Worm (Caenorhabditis elegans) whole organism, L4 larva: ENCODE measurements around the gene F41E6.12.

Experiments
- F10B5.3 ChIP-seq: sonication (generic microtip); optimal IDR thresholded peaks from 2 replicates; lab custom pipeline; 2016; ENCODE audit warnings: mild to moderate bottlenecking, missing genetic modification characterization, missing compliant biosample characterization
- F37D6.2 ChIP-seq: sonication (generic microtip); optimal IDR thresholded peaks from 2 replicates; lab custom pipeline; 2016; ENCODE audit warnings: mild to moderate bottlenecking, missing genetic modification characterization, missing compliant biosample characterization
- F49E8.2 ChIP-seq: sonication (generic microtip); optimal IDR thresholded peaks from 2 replicates; lab custom pipeline; 2016; ENCODE audit warnings: missing compliant biosample characterization, mild to moderate bottlenecking, missing genetic modification characterization, borderline replicate concordance
- T26A8.4 ChIP-seq: fragments of 200-800 bp; sonication (Bioruptor generic); IDR thresholded peaks from 2 replicates; pipeline ENCODE4 v1.3.6; 2022; ENCODE audit warnings: missing genetic modification characterization, missing compliant biosample characterization
- Y105C5A.15 ChIP-seq: fragments of 200-800 bp; sonication (Bioruptor generic); IDR thresholded peaks from 2 replicates; pipeline ENCODE4 v1.3.6; 2022; ENCODE audit warnings: missing genetic modification characterization, missing compliant biosample characterization
- Y48G9A.11 ChIP-seq: fragments of 200-800 bp; sonication (Bioruptor generic); IDR thresholded peaks from 2 replicates; pipeline ENCODE4 v1.3.6; 2022; ENCODE audit warnings: missing genetic modification reagents, missing genetic modification characterization, missing compliant biosample characterization
- Y5F2A.4 ChIP-seq: fragments of 200-800 bp; sonication (Bioruptor generic); optimal IDR thresholded peaks from 2 replicates; lab custom pipeline; 2018; ENCODE audit warnings: mild to moderate bottlenecking, missing genetic modification characterization, missing compliant biosample characterization
- ZK546.5 ChIP-seq, 2 experiments: sonication (generic microtip); optimal IDR thresholded peaks; 2 replicates each; lab custom pipeline; 2017; ENCODE audit warnings: missing biosample characterization in 2 of 2, missing genetic modification characterization in 2 of 2
- aha-1 ChIP-seq: fragments of 150-350 bp; peaks from one replicate; lab custom pipeline; 2014; ENCODE audit warnings: missing biosample characterization, missing genetic modification characterization
- aly-2 ChIP-seq: sonication (generic microtip); optimal IDR thresholded peaks from 2 replicates; lab custom pipeline; 2018; ENCODE audit warnings: missing biosample characterization, missing genetic modification characterization
- arid-1 ChIP-seq: fragments of 200-800 bp; sonication (Bioruptor generic); conservative IDR thresholded peaks from 2 replicates; pipeline ENCODE4 v1.3.6; 2022; ENCODE audit warnings: missing genetic modification reagents, missing genetic modification characterization, missing compliant biosample characterization
- attf-4 ChIP-seq: sonication (generic microtip); optimal IDR thresholded peaks from 3 replicates; lab custom pipeline; 2017; ENCODE audit warnings: missing biosample characterization, missing genetic modification characterization
- ceh-32 ChIP-seq: sonication (generic microtip); optimal IDR thresholded peaks from 2 replicates; lab custom pipeline; 2016; ENCODE audit warnings: mild to moderate bottlenecking, missing genetic modification characterization, missing compliant biosample characterization; ENCODE audit not compliant: poor library complexity
- ceh-44 ChIP-seq: fragments of 200-800 bp; sonication (Bioruptor generic); IDR thresholded peaks from 2 replicates; pipeline ENCODE4 v1.3.6; 2022; ENCODE audit warnings: missing genetic modification reagents, missing genetic modification characterization, missing compliant biosample characterization
- ces-1 ChIP-seq: fragments of 150-350 bp; sonication (generic microtip); optimal IDR thresholded peaks from 4 replicates; lab custom pipeline; 2014; ENCODE audit warnings: missing biosample characterization, missing genetic modification reagents, missing genetic modification characterization
- daf-12 ChIP-seq: fragments of 150-350 bp; optimal IDR thresholded peaks from 2 replicates; lab custom pipeline; 2014; ENCODE audit warnings: missing biosample characterization, missing genetic modification reagents, missing genetic modification characterization
- daf-8 ChIP-seq: fragments of 200-800 bp; sonication (Bioruptor generic); IDR thresholded peaks from 2 replicates; pipeline ENCODE4 v1.3.6; 2022; ENCODE audit warnings: missing genetic modification characterization, missing compliant biosample characterization
- dmd-8 ChIP-seq: fragments of 200-800 bp; sonication (Bioruptor generic); IDR thresholded peaks from 2 replicates; pipeline ENCODE4 v1.3.6; 2022; ENCODE audit warnings: missing genetic modification characterization, missing compliant biosample characterization
- fkh-10 ChIP-seq: fragments of 150-350 bp; optimal IDR thresholded peaks from 2 replicates; lab custom pipeline; 2014; ENCODE audit warnings: missing biosample characterization, missing genetic modification reagents, missing genetic modification characterization
- fos-1 ChIP-seq: fragments of 150-350 bp; optimal IDR thresholded peaks from 2 replicates; lab custom pipeline; 2014; ENCODE audit warnings: missing biosample characterization, missing genetic modification characterization
- hif-1 ChIP-seq, 2 experiments: sonication (generic microtip); optimal IDR thresholded peaks; 2 replicates each; lab custom pipeline; 2016 to 2017; ENCODE audit warnings: missing compliant biosample characterization in 2 of 2, missing genetic modification characterization in 2 of 2, missing genetic modification reagents in 2 of 2, missing genotype in 2 of 2, mild to moderate bottlenecking in 1 of 2
- lim-7 ChIP-seq: fragments of 200-800 bp; sonication (Bioruptor generic); IDR thresholded peaks from 2 replicates; pipeline ENCODE4 v1.3.6; 2022; ENCODE audit warnings: missing genetic modification characterization, missing compliant biosample characterization
- lin-1 ChIP-seq: fragments of 200-800 bp; sonication (Bioruptor generic); IDR thresholded peaks from 2 replicates; pipeline ENCODE4 v1.3.6; 2022; ENCODE audit warnings: missing genetic modification reagents, missing genetic modification characterization, missing compliant biosample characterization
- lin-13 ChIP-seq: fragments of 150-350 bp; optimal IDR thresholded peaks from 2 replicates; lab custom pipeline; 2014; ENCODE audit warnings: missing biosample characterization, missing genetic modification reagents, missing genetic modification characterization
- lin-29 ChIP-seq: fragments of 200-800 bp; sonication (Bioruptor generic); IDR thresholded peaks from 2 replicates; pipeline ENCODE4 v1.3.6; 2022; ENCODE audit warnings: missing genetic modification reagents, missing genetic modification characterization, missing compliant biosample characterization
- lin-39 ChIP-seq: fragments of 150-350 bp; optimal IDR thresholded peaks from 2 replicates; lab custom pipeline; 2014; ENCODE audit warnings: missing biosample characterization, missing genetic modification reagents, missing genetic modification characterization
- lsy-2 ChIP-seq, 2 experiments: fragments of 150-350 bp in 1 of 2; sonication (generic microtip) in 1 of 2; optimal IDR thresholded peaks; 2 replicates each; lab custom pipeline; 2014 to 2017; ENCODE audit warnings: missing biosample characterization in 2 of 2, missing genetic modification characterization in 2 of 2
- madf-5 ChIP-seq, 2 experiments: fragments of 200-800 bp; sonication (Bioruptor generic); IDR thresholded peaks; 2 replicates each; pipeline ENCODE4 v1.3.6; 2022; ENCODE audit warnings: missing compliant biosample characterization in 2 of 2, missing genetic modification characterization in 2 of 2
- mdt-29 ChIP-seq: fragments of 200-800 bp; sonication (Bioruptor generic); IDR thresholded peaks from 2 replicates; pipeline ENCODE4 v1.3.6; 2022; ENCODE audit warnings: missing genetic modification reagents, missing genetic modification characterization, missing compliant biosample characterization
- mes-2 ChIP-seq: sonication (generic microtip); optimal IDR thresholded peaks from 2 replicates; lab custom pipeline; 2016; ENCODE audit warnings: missing genotype, mild to moderate bottlenecking, missing genetic modification characterization, missing compliant biosample characterization; ENCODE audit not compliant: poor library complexity, severe bottlenecking
- mxl-2 ChIP-seq: fragments of 200-800 bp; sonication (Bioruptor generic); conservative IDR thresholded peaks from 2 replicates; pipeline ENCODE4 v1.3.6; 2022; ENCODE audit warnings: missing genetic modification reagents, missing genetic modification characterization, missing compliant biosample characterization
- nhr-102 ChIP-seq: sonication (generic microtip); optimal IDR thresholded peaks from 2 replicates; lab custom pipeline; 2016; ENCODE audit warnings: mild to moderate bottlenecking, missing genetic modification characterization, moderate library complexity, missing compliant biosample characterization
- nhr-11 ChIP-seq: fragments of 150-350 bp; optimal IDR thresholded peaks from 2 replicates; lab custom pipeline; 2014; ENCODE audit warnings: missing biosample characterization, missing genetic modification characterization
- nhr-25 ChIP-seq: sonication (generic microtip); optimal IDR thresholded peaks from 2 replicates; lab custom pipeline; 2017; ENCODE audit warnings: missing genetic modification characterization, mild to moderate bottlenecking, missing compliant biosample characterization, antibody characterized with exemption, moderate library complexity, borderline replicate concordance; ENCODE audit not compliant: insufficient read depth
- nhr-28 ChIP-seq: fragments of 150-350 bp; optimal IDR thresholded peaks from 2 replicates; lab custom pipeline; 2014; ENCODE audit warnings: missing biosample characterization, missing genetic modification characterization
- nhr-6 ChIP-seq: fragments of 150-350 bp; optimal IDR thresholded peaks from 2 replicates; lab custom pipeline; 2014; ENCODE audit warnings: missing biosample characterization, missing genetic modification characterization
- nhr-77 ChIP-seq: fragments of 150-350 bp; optimal IDR thresholded peaks from 2 replicates; lab custom pipeline; 2014; ENCODE audit warnings: missing biosample characterization, missing genetic modification characterization
- pha-4 ChIP-seq, 2 experiments: fragments of 150-350 bp in 1 of 2; fragments of 200-800 bp in 1 of 2; sonication (Bioruptor generic) in 1 of 2; IDR thresholded peaks in 1 of 2; optimal IDR thresholded peaks in 1 of 2; 2 replicates each; pipeline versions ENCODE4 v1.3.6 to Lab custom; 2014 to 2022; ENCODE audit warnings: missing genetic modification characterization in 2 of 2, missing genetic modification reagents in 2 of 2, missing biosample characterization in 1 of 2, missing compliant biosample characterization in 1 of 2
- rbr-2 ChIP-seq: sonication (generic microtip); optimal IDR thresholded peaks from 2 replicates; lab custom pipeline; 2016; ENCODE audit warnings: missing genotype, missing genetic modification characterization, missing compliant biosample characterization
- saeg-2 ChIP-seq: fragments of 200-800 bp; sonication (Bioruptor generic); IDR thresholded peaks from 2 replicates; pipeline ENCODE4 v1.3.6; 2022; ENCODE audit warnings: missing genetic modification reagents, missing genetic modification characterization, missing compliant biosample characterization
- snpc-4 ChIP-seq: fragments of 150-350 bp; optimal IDR thresholded peaks from 2 replicates; lab custom pipeline; 2014; ENCODE audit warnings: missing biosample characterization, missing genetic modification characterization
- spr-1 ChIP-seq: sonication (generic microtip); optimal IDR thresholded peaks from 2 replicates; lab custom pipeline; 2016; ENCODE audit warnings: mild to moderate bottlenecking, missing genetic modification characterization, missing compliant biosample characterization
- spr-3 ChIP-seq: fragments of 200-800 bp; sonication (Bioruptor generic); optimal IDR thresholded peaks from 2 replicates; lab custom pipeline; 2018; ENCODE audit warnings: mild to moderate bottlenecking, missing genetic modification characterization, missing compliant biosample characterization
- unc-130 ChIP-seq: sonication (generic microtip); optimal IDR thresholded peaks from 2 replicates; lab custom pipeline; 2016; ENCODE audit warnings: missing genetic modification reagents, missing genetic modification characterization, missing compliant biosample characterization
- unc-39 ChIP-seq: sonication (generic microtip); optimal IDR thresholded peaks from 2 replicates; lab custom pipeline; 2017; ENCODE audit warnings: missing biosample characterization, missing genetic modification characterization
- zag-1 ChIP-seq: fragments of 150-350 bp; optimal IDR thresholded peaks from 2 replicates; lab custom pipeline; 2014; ENCODE audit warnings: missing biosample characterization, missing genetic modification characterization
- zfp-3 ChIP-seq: fragments of 200-800 bp; sonication (Bioruptor generic); conservative IDR thresholded peaks from 2 replicates; pipeline ENCODE4 v1.3.6; 2022; ENCODE audit warnings: missing genetic modification reagents, missing genetic modification characterization, missing compliant biosample characterization
- zip-11 ChIP-seq: fragments of 200-800 bp; sonication (Bioruptor generic); IDR thresholded peaks from 2 replicates; pipeline ENCODE4 v1.3.6; 2022; ENCODE audit warnings: missing genetic modification characterization, missing compliant biosample characterization
- zip-2 ChIP-seq: fragments of 150-350 bp; optimal IDR thresholded peaks from 2 replicates; lab custom pipeline; 2014; ENCODE audit warnings: missing biosample characterization, missing genetic modification characterization
- ztf-7 ChIP-seq: fragments of 150-350 bp; optimal IDR thresholded peaks from 2 replicates; lab custom pipeline; 2014; ENCODE audit warnings: missing biosample characterization, missing genetic modification characterization

Gene F41E6.12

ce11 chrV:8609776-8610529 is 19.0 kb downstream of the F41E6.12 start (continued):
- peak; percentile 26 for TF ChIP-seq mes-2 (tag; lab: Kevin White, UChicago)
- TF ChIP-seq ZK546.5 (tag; optimal IDR thresholded peaks at IDR 0.05; lab: Kevin White, UChicago) = no peak
- TF ChIP-seq spr-1 (tag; lab: Kevin White, UChicago) = no peak
- no peak for TF ChIP-seq Y105C5A.15 (GFP tag; lab: Robert Waterston, UW)
- no peak for TF ChIP-seq Y5F2A.4
- TF ChIP-seq nhr-102 (tag; lab: Kevin White, UChicago) = no peak
- TF ChIP-seq lin-1 (GFP tag; lab: Robert Waterston, UW) = 0 out of 2 replicates have a peak, but pooled peaks have one; percentile 21
- TF ChIP-seq F10B5.3 = no peak
- no peak for TF ChIP-seq F37D6.2 (tag; lab: Kevin White, UChicago)
- TF ChIP-seq unc-39 (tag; lab: Kevin White, UChicago) = no peak
- no peak for TF ChIP-seq zfp-3 (GFP tag; lab: Robert Waterston, UW)
- TF ChIP-seq rbr-2 = peak; percentile 22
- TF ChIP-seq T26A8.4 (GFP tag; lab: Robert Waterston, UW) = no peak
- TF ChIP-seq nhr-77 (tag; lab: Kevin White, UChicago) = no peak
- TF ChIP-seq hif-1 (tag; optimal IDR thresholded peaks at IDR 0.05; lab: Kevin White, UChicago) = no peak
- no peak for TF ChIP-seq daf-8 (GFP tag; lab: Robert Waterston, UW)
- no peak for TF ChIP-seq lsy-2 (tag; optimal IDR thresholded peaks at IDR 0.05; lab: Kevin White, UChicago)
- no peak for TF ChIP-seq lin-29
- no peak for TF ChIP-seq lin-39
- no peak for TF ChIP-seq pha-4 (GFP tag; IDR thresholded peaks at IDR 0.05; lab: Robert Waterston, UW)
- no peak for TF ChIP-seq pha-4 (tag; optimal IDR thresholded peaks at IDR 0.05; lab: Kevin White, UChicago)
- no peak for TF ChIP-seq arid-1
- no peak for TF ChIP-seq dmd-8 (GFP tag; lab: Robert Waterston, UW)
- no peak for TF ChIP-seq F49E8.2
- TF ChIP-seq fos-1 = no peak
- TF ChIP-seq zag-1 (tag; lab: Kevin White, UChicago) = no peak
- TF ChIP-seq lim-7 (GFP tag; lab: Robert Waterston, UW) = no peak
- TF ChIP-seq nhr-28 (tag; lab: Kevin White, UChicago) = peak; percentile 33
- no peak for TF ChIP-seq spr-3 (GFP tag; lab: Kevin White, UChicago)
- no peak for TF ChIP-seq nhr-6 (tag; lab: Kevin White, UChicago)
- no peak for TF ChIP-seq ztf-7
- TF ChIP-seq aly-2 (tag; lab: Kevin White, UChicago) = no peak
- TF ChIP-seq saeg-2 = no peak
- TF ChIP-seq daf-12 = no peak
- no peak for TF ChIP-seq ces-1 (GFP tag; lab: Kevin White, UChicago)
- no peak for TF ChIP-seq zip-11 (GFP tag; lab: Robert Waterston, UW)
- TF ChIP-seq lin-13 (GFP tag; lab: Kevin White, UChicago) = no peak
- peak; percentile 93 for TF ChIP-seq aha-1 (tag; lab: Kevin White, UChicago)
- no peak for TF ChIP-seq madf-5 (GFP tag; IDR thresholded peaks at IDR 0.05; lab: Robert Waterston, UW)
- TF ChIP-seq attf-4 (tag; lab: Kevin White, UChicago) = no peak
- no peak for TF ChIP-seq fkh-10 (GFP tag; lab: Kevin White, UChicago)
- no peak for TF ChIP-seq unc-130 (GFP tag; lab: Kevin White, UChicago)
- TF ChIP-seq nhr-25 = no peak
- no peak for TF ChIP-seq nhr-11 (tag; lab: Kevin White, UChicago)
- no peak for TF ChIP-seq mxl-2
- no peak for TF ChIP-seq zip-2 (tag; lab: Kevin White, UChicago)
- TF ChIP-seq snpc-4 (tag; lab: Kevin White, UChicago) = no peak
- no peak for TF ChIP-seq mdt-29 (GFP tag; lab: Robert Waterston, UW)
- TF ChIP-seq ceh-32 = no peak
- no peak for TF ChIP-seq Y48G9A.11 (GFP tag; lab: Robert Waterston, UW)
- no peak for TF ChIP-seq ceh-44
